Fruit fly (Drosophila melanogaster) whole organism: ENCODE measurements around the gene CG4951.

Source experiments
- EcR ChIP-seq, 2 experiments: fragments of >200 bp; optimal IDR thresholded peaks; 2 replicates each; lab custom pipeline; 2017; ENCODE audit warnings: missing biosample characterization in 2 of 2, missing genetic modification characterization in 2 of 2, missing genetic modification reagents in 2 of 2
- usp ChIP-seq: fragments of >200 bp; optimal IDR thresholded peaks from 2 replicates; lab custom pipeline; 2017; ENCODE audit warnings: missing biosample characterization, missing genetic modification characterization, mixed read lengths

dm6 chr3R:27925971-27926533 is 27.9 kb downstream of the CG4951 start:
- no peak for TF ChIP-seq EcR (GFP tag; optimal IDR thresholded peaks at IDR 0.05; lab: Kevin White, UChicago)
- TF ChIP-seq usp (GFP tag; lab: Kevin White, UChicago), result no peak
